Fruit fly (Drosophila melanogaster) whole organism, embryonic: ENCODE measurements around the gene CG32639.

Experiments
- Abd-B ChIP-seq: fragments of 200-800 bp; sonication (Bioruptor generic); optimal IDR thresholded peaks from 2 replicates; lab custom pipeline; 2018; ENCODE audit warnings: missing biosample characterization, mild to moderate bottlenecking, missing genetic modification characterization, moderate library complexity
- B-H2 ChIP-seq: fragments of 200-800 bp; sonication (Bioruptor generic); optimal IDR thresholded peaks from 2 replicates; lab custom pipeline; 2018; ENCODE audit warnings: missing biosample characterization, mild to moderate bottlenecking, missing genetic modification characterization
- CG11085 ChIP-seq: fragments of 200-800 bp; sonication (Bioruptor generic); IDR thresholded peaks from 2 replicates; pipeline ENCODE4 v1.3.6; 2022; ENCODE audit warnings: missing biosample characterization, missing genetic modification characterization
- CG11398 ChIP-seq: fragments of 200-800 bp; sonication (Bioruptor generic); optimal IDR thresholded peaks from 2 replicates; lab custom pipeline; 2016; ENCODE audit warnings: missing biosample characterization, missing genetic modification characterization
- CG11723 ChIP-seq: fragments of 200-800 bp; sonication (Bioruptor generic); optimal IDR thresholded peaks from 2 replicates; lab custom pipeline; 2017; ENCODE audit warnings: missing biosample characterization, mild to moderate bottlenecking, missing genetic modification characterization
- CG15514 ChIP-seq: fragments of 200-800 bp; sonication (Bioruptor generic); optimal IDR thresholded peaks from 3 replicates; lab custom pipeline; 2017; ENCODE audit warnings: missing biosample characterization, missing genetic modification characterization, mild to moderate bottlenecking, moderate library complexity, missing genetic modification reagents
- CG18262 ChIP-seq: fragments of 200-800 bp; optimal IDR thresholded peaks from 3 replicates; lab custom pipeline; 2019; ENCODE audit warnings: missing biosample characterization, mild to moderate bottlenecking, missing genetic modification characterization, moderate library complexity
- CG1832 ChIP-seq: fragments of 200-800 bp; sonication (Bioruptor generic); optimal IDR thresholded peaks from 2 replicates; lab custom pipeline; 2017; ENCODE audit warnings: missing biosample characterization, mild to moderate bottlenecking, missing genetic modification characterization, inconsistent platforms
- CG2129 ChIP-seq: fragments of 200-800 bp; sonication (Bioruptor generic); IDR thresholded peaks from 2 replicates; pipeline ENCODE4 v1.3.6; 2022; ENCODE audit warnings: missing biosample characterization, missing genetic modification characterization; ENCODE audit not compliant: partially characterized antibody
- CG2875 ChIP-seq: fragments of 200-800 bp; sonication (Bioruptor generic); optimal IDR thresholded peaks from 2 replicates; lab custom pipeline; 2017; ENCODE audit warnings: missing biosample characterization, mild to moderate bottlenecking, missing genetic modification characterization, missing genetic modification reagents
- CG3163 ChIP-seq: fragments of 200-800 bp; sonication (Bioruptor generic); optimal IDR thresholded peaks from 3 replicates; lab custom pipeline; 2016; ENCODE audit warnings: missing biosample characterization, missing genetic modification characterization
- CG34376 ChIP-seq: fragments of 200-800 bp; sonication (Bioruptor generic); optimal IDR thresholded peaks from 2 replicates; lab custom pipeline; 2018; ENCODE audit warnings: missing biosample characterization, mild to moderate bottlenecking, missing genetic modification characterization
- CG7372 ChIP-seq: fragments of 200-800 bp; sonication (Bioruptor generic); IDR thresholded peaks from 2 replicates; pipeline ENCODE4 v1.3.6; 2022; ENCODE audit warnings: missing biosample characterization, missing genetic modification characterization
- CG7556 ChIP-seq: fragments of 200-800 bp; sonication (Bioruptor generic); optimal IDR thresholded peaks from 2 replicates; lab custom pipeline; 2017; ENCODE audit warnings: missing biosample characterization, mild to moderate bottlenecking, missing genetic modification characterization
- CG8944 ChIP-seq: fragments of 200-800 bp; sonication (Bioruptor generic); optimal IDR thresholded peaks from 3 replicates; lab custom pipeline; 2016; ENCODE audit warnings: missing biosample characterization, missing genetic modification characterization
- CG9876 ChIP-seq: fragments of 200-800 bp; sonication (Bioruptor generic); optimal IDR thresholded peaks from 2 replicates; lab custom pipeline; 2016; ENCODE audit warnings: missing biosample characterization, missing genetic modification characterization
- Dll ChIP-seq: fragments of 200-800 bp; sonication (Bioruptor generic); IDR thresholded peaks from 4 replicates; pipeline ENCODE4 v1.3.6; 2022; ENCODE audit warnings: missing biosample characterization, missing genetic modification characterization; ENCODE audit not compliant: partially characterized antibody
- Gug ChIP-seq: fragments of 200-800 bp; sonication (Bioruptor generic); IDR thresholded peaks from 4 replicates; pipeline ENCODE4 v1.3.6; 2022; ENCODE audit warnings: missing biosample characterization, missing genetic modification characterization
- Hmr ChIP-seq: fragments of 200-800 bp; sonication (Bioruptor generic); optimal IDR thresholded peaks from 3 replicates; lab custom pipeline; 2017; ENCODE audit warnings: mild to moderate bottlenecking, missing biosample characterization, missing genetic modification reagents, missing genetic modification characterization
- Hr78 ChIP-seq, 2 experiments: fragments of 200-800 bp in 1 of 2; fragments of >200 bp in 1 of 2; sonication (Bioruptor generic) in 1 of 2; optimal IDR thresholded peaks; 2 replicates each; lab custom pipeline; 2017 to 2019; ENCODE audit warnings: missing biosample characterization in 2 of 2, missing genetic modification characterization in 2 of 2, mild to moderate bottlenecking in 1 of 2, moderate library complexity in 1 of 2
- Lhr ChIP-seq: fragments of 200-800 bp; sonication (Bioruptor generic); optimal IDR thresholded peaks from 3 replicates; lab custom pipeline; 2017; ENCODE audit warnings: mild to moderate bottlenecking, missing biosample characterization, missing genetic modification reagents, missing genetic modification characterization
- Myb ChIP-seq: fragments of 200-800 bp; sonication (Bioruptor generic); optimal IDR thresholded peaks from 2 replicates; lab custom pipeline; 2016; ENCODE audit warnings: missing biosample characterization, missing genetic modification characterization
- NfI ChIP-seq: fragments of 200-800 bp; sonication (Bioruptor generic); optimal IDR thresholded peaks from 3 replicates; lab custom pipeline; 2018; ENCODE audit warnings: missing biosample characterization, mild to moderate bottlenecking, missing genetic modification characterization, moderate library complexity
- Oaz ChIP-seq: fragments of 200-800 bp; sonication (Bioruptor generic); IDR thresholded peaks from 2 replicates; pipeline ENCODE4 v1.3.6; 2022; ENCODE audit warnings: missing biosample characterization, missing genetic modification characterization
- Sry-β ChIP-seq: fragments of 200-800 bp; sonication (Bioruptor generic); optimal IDR thresholded peaks from 2 replicates; lab custom pipeline; 2018; ENCODE audit warnings: missing biosample characterization, mild to moderate bottlenecking, missing genetic modification characterization, moderate library complexity
- aop ChIP-seq: fragments of 200-800 bp; sonication (Bioruptor generic); IDR thresholded peaks from 2 replicates; pipeline ENCODE4 v1.3.6; 2022; ENCODE audit warnings: missing biosample characterization, missing genetic modification characterization
- bowl ChIP-seq: fragments of 200-800 bp; sonication (Bioruptor generic); IDR thresholded peaks from 2 replicates; pipeline ENCODE4 v1.3.6; 2022; ENCODE audit warnings: missing biosample characterization, missing genetic modification characterization
- cas ChIP-seq: fragments of 200-800 bp; sonication (Bioruptor generic); IDR thresholded peaks from 2 replicates; pipeline ENCODE4 v1.3.6; 2022; ENCODE audit warnings: missing biosample characterization, missing genetic modification characterization
- cg ChIP-seq: fragments of 200-800 bp; sonication (Bioruptor generic); optimal IDR thresholded peaks from 3 replicates; lab custom pipeline; 2019; ENCODE audit warnings: missing biosample characterization, mild to moderate bottlenecking, missing genetic modification characterization, moderate library complexity
- chn ChIP-seq: fragments of 200-800 bp; sonication (Bioruptor generic); optimal IDR thresholded peaks from 2 replicates; lab custom pipeline; 2016; ENCODE audit warnings: missing biosample characterization, missing genetic modification characterization
- corto ChIP-seq: fragments of 200-800 bp; sonication (Bioruptor generic); optimal IDR thresholded peaks from 2 replicates; lab custom pipeline; 2016; ENCODE audit warnings: missing biosample characterization, mild to moderate bottlenecking, missing genetic modification characterization, moderate library complexity
- crc ChIP-seq: fragments of 200-800 bp; sonication (Bioruptor generic); optimal IDR thresholded peaks from 2 replicates; lab custom pipeline; 2016; ENCODE audit warnings: missing biosample characterization, missing genetic modification characterization
- eyg ChIP-seq: fragments of 200-800 bp; sonication (Bioruptor generic); optimal IDR thresholded peaks from 3 replicates; lab custom pipeline; 2016; ENCODE audit warnings: missing biosample characterization, missing genetic modification characterization
- gem ChIP-seq: fragments of 200-800 bp; sonication (Bioruptor generic); optimal IDR thresholded peaks from 2 replicates; lab custom pipeline; 2019; ENCODE audit warnings: missing biosample characterization, mild to moderate bottlenecking, missing genetic modification characterization, moderate library complexity
- ham ChIP-seq: fragments of 200-800 bp; sonication (Bioruptor generic); IDR thresholded peaks from 2 replicates; pipeline ENCODE4 v1.3.6; 2022; ENCODE audit warnings: missing biosample characterization, missing genetic modification characterization
- her ChIP-seq: fragments of 200-800 bp; sonication (Bioruptor generic); optimal IDR thresholded peaks from 2 replicates; lab custom pipeline; 2016; ENCODE audit warnings: missing biosample characterization, missing genetic modification characterization
- kah ChIP-seq: fragments of 200-800 bp; sonication (Bioruptor generic); optimal IDR thresholded peaks from 2 replicates; lab custom pipeline; 2018; ENCODE audit warnings: missing biosample characterization, mild to moderate bottlenecking, missing genetic modification characterization
- lilli ChIP-seq: fragments of 200-800 bp; sonication (Bioruptor generic); optimal IDR thresholded peaks from 3 replicates; lab custom pipeline; 2016; ENCODE audit warnings: missing biosample characterization, missing genetic modification characterization
- lola ChIP-seq, 3 experiments: fragments of >200 bp in 2 of 3; fragments of 200-800 bp in 1 of 3; sonication (Bioruptor generic) in 1 of 3; optimal IDR thresholded peaks; 2 replicates each; lab custom pipeline; 2017 to 2019; ENCODE audit warnings: missing biosample characterization in 3 of 3, missing genetic modification characterization in 3 of 3, mild to moderate bottlenecking in 1 of 3, moderate library complexity in 1 of 3
- pan ChIP-seq, 4 experiments: fragments of >200 bp in 3 of 4; fragments of 200-800 bp in 1 of 4; sonication (Bioruptor generic) in 1 of 4; optimal IDR thresholded peaks in 3 of 4; IDR thresholded peaks in 1 of 4; 2 replicates each; pipeline versions ENCODE4 v1.3.6 to Lab custom; 2017 to 2022; ENCODE audit warnings: missing biosample characterization in 2 of 4, missing genetic modification characterization in 2 of 4, mixed read lengths in 1 of 4
- pfk ChIP-seq: fragments of 200-800 bp; sonication (Bioruptor generic); optimal IDR thresholded peaks from 2 replicates; lab custom pipeline; 2018; ENCODE audit warnings: missing biosample characterization, mild to moderate bottlenecking, missing genetic modification characterization, moderate library complexity
- psq ChIP-seq: fragments of 200-800 bp; sonication (Bioruptor generic); optimal IDR thresholded peaks from 2 replicates; lab custom pipeline; 2017; ENCODE audit warnings: missing biosample characterization, missing genetic modification characterization
- row ChIP-seq: fragments of 200-800 bp; sonication (Bioruptor generic); IDR thresholded peaks from 3 replicates; pipeline ENCODE4 v1.3.6; 2022; ENCODE audit warnings: missing biosample characterization, missing genetic modification characterization
- seq ChIP-seq: fragments of 200-800 bp; sonication (Bioruptor generic); IDR thresholded peaks from 2 replicates; pipeline ENCODE4 v1.3.6; 2022; ENCODE audit warnings: missing biosample characterization, missing genetic modification characterization
- sna ChIP-seq: fragments of 200-800 bp; sonication (Bioruptor generic); IDR thresholded peaks from 2 replicates; pipeline ENCODE4 v1.3.6; 2022; ENCODE audit warnings: missing biosample characterization, missing genetic modification characterization; ENCODE audit not compliant: partially characterized antibody
- tin ChIP-seq: fragments of 200-800 bp; sonication (Bioruptor generic); optimal IDR thresholded peaks from 3 replicates; lab custom pipeline; 2016; ENCODE audit warnings: missing biosample characterization, missing genetic modification characterization
- toy ChIP-seq: fragments of 200-800 bp; sonication (Bioruptor generic); IDR thresholded peaks from 2 replicates; pipeline ENCODE4 v1.3.6; 2022; ENCODE audit warnings: missing biosample characterization, missing genetic modification characterization
- twi ChIP-seq: fragments of 200-800 bp; optimal IDR thresholded peaks from 2 replicates; lab custom pipeline; 2019; ENCODE audit warnings: missing biosample characterization, mild to moderate bottlenecking, missing genetic modification characterization, moderate library complexity
- tx ChIP-seq: fragments of 200-800 bp; sonication (Bioruptor generic); optimal IDR thresholded peaks from 2 replicates; lab custom pipeline; 2016; ENCODE audit warnings: missing biosample characterization, missing genetic modification characterization
- yki ChIP-seq: fragments of >200 bp; optimal IDR thresholded peaks from 3 replicates; lab custom pipeline; 2018
- zen2 ChIP-seq: fragments of 200-800 bp; sonication (Bioruptor generic); IDR thresholded peaks from 3 replicates; pipeline ENCODE4 v1.3.6; 2022; ENCODE audit warnings: missing biosample characterization, missing genetic modification characterization; ENCODE audit not compliant: partially characterized antibody

Gene CG32639

dm6 chrX:13256967-13257366, 20.6 kb upstream of the CG32639 start (continued):
- TF ChIP-seq Myb (GFP tag; lab: Kevin White, UChicago) (peak; percentile 2), CG7556 (no peak), CG18262 (peak; percentile 15), CG2875 (no peak), bowl (GFP tag; lab: Robert Waterston, UW) (no peak), CG11398 (GFP tag; lab: Kevin White, UChicago) (no peak), eyg (GFP tag; lab: Kevin White, UChicago) (no peak), Abd-B (GFP tag; lab: Kevin White, UChicago) (no peak), pfk (GFP tag; lab: Kevin White, UChicago) (no peak), CG3163 (peak; percentile 76), Oaz (GFP tag; lab: Robert Waterston, UW) (no peak), CG1832 (GFP tag; lab: Kevin White, UChicago) (no peak), crc (GFP tag; lab: Kevin White, UChicago) (no peak), twi (tag; lab: Kevin White, UChicago) (no peak), Lhr (GFP tag; lab: Kevin White, UChicago) (no peak), row (GFP tag; lab: Robert Waterston, UW) (no peak), sna (GFP tag; lab: Robert Waterston, UW) (no peak), yki (lab: Kevin White, UChicago) (no peak), cg (GFP tag; lab: Kevin White, UChicago) (peak; percentile 21), CG11723 (GFP tag; lab: Kevin White, UChicago) (no peak), gem (tag; lab: Kevin White, UChicago) (no peak), Sry-β (no peak), Hr78 (GFP tag; optimal IDR thresholded peaks at IDR 0.05; lab: Kevin White, UChicago) (no peak), CG34376 (GFP tag; lab: Kevin White, UChicago) (peak; percentile 16), ham (GFP tag; lab: Robert Waterston, UW) (no peak), corto (no peak), Hmr (GFP tag; lab: Kevin White, UChicago) (peak; percentile 35), lola (GFP tag; optimal IDR thresholded peaks at IDR 0.05; lab: Kevin White, UChicago) (no peak), Gug (GFP tag; lab: Robert Waterston, UW) (no peak), toy (GFP tag; lab: Robert Waterston, UW) (no peak), CG7372 (no peak), Dll (GFP tag; lab: Robert Waterston, UW) (no peak), seq (GFP tag; lab: Robert Waterston, UW) (no peak), CG2129 (GFP tag; lab: Robert Waterston, UW) (no peak), CG9876 (no peak), kah (GFP tag; lab: Kevin White, UChicago) (peak; percentile 97), aop (GFP tag; lab: Robert Waterston, UW) (no peak), pan (optimal IDR thresholded peaks at IDR 0.05; lab: Kevin White, UChicago) (no peak), pan (GFP tag; optimal IDR thresholded peaks at IDR 0.05 in 1 of 2, IDR thresholded peaks at IDR 0.05 in 1 of 2) (no peak), tx (GFP tag; lab: Kevin White, UChicago) (no peak), B-H2 (peak; percentile 46), chn (GFP tag; lab: Kevin White, UChicago) (no peak), CG8944 (GFP tag; lab: Kevin White, UChicago) (no peak), tin (GFP tag; lab: Kevin White, UChicago) (no peak), psq (GFP tag; lab: Kevin White, UChicago) (no peak), lilli (GFP tag; lab: Kevin White, UChicago) (no peak), zen2 (no peak), cas (GFP tag; lab: Robert Waterston, UW) (no peak), NfI (GFP tag; lab: Kevin White, UChicago) (no peak), CG11085 (GFP tag; lab: Robert Waterston, UW) (no peak), CG15514 (GFP tag; lab: Kevin White, UChicago) (peak; percentile 44), her (peak; percentile 36)
